Worm (Caenorhabditis elegans) whole organism, L4/young adult: ENCODE results near the gene K07C11.10.

Experiments used
- W03F9.2 ChIP-seq: fragments of 150-350 bp; optimal IDR thresholded peaks from 2 replicates; lab custom pipeline; 2014; ENCODE audit warnings: missing biosample characterization, missing genetic modification characterization
- him-1 ChIP-seq: sonication (generic microtip); optimal IDR thresholded peaks from 2 replicates; lab custom pipeline; 2016; ENCODE audit warnings: missing genotype, missing genetic modification reagents, missing genetic modification characterization, missing compliant biosample characterization

ce11 chrV:8267275-8267674 lies 40.6 kb upstream of the K07C11.10 start:
- TF ChIP-seq W03F9.2 (tag; lab: Kevin White, UChicago) (no peak), him-1 (no peak)
